Fruit fly (Drosophila melanogaster) whole organism, wandering third instar larva: Measurements from ENCODE around the gene CG42780.

Experiments
- Dif ChIP-seq: fragments of 200-275, 200-300 bp; sonication (Bioruptor generic); optimal IDR thresholded peaks from 2 replicates; lab custom pipeline; 2018; ENCODE audit warnings: missing biosample characterization, missing genetic modification characterization; ENCODE audit not compliant: partially characterized antibody
- Hr83 ChIP-seq: fragments of 200-300 bp; sonication (Bioruptor generic); optimal IDR thresholded peaks from 2 replicates; lab custom pipeline; 2016; ENCODE audit warnings: missing biosample characterization, mild to moderate bottlenecking, missing genetic modification characterization, moderate library complexity; ENCODE audit not compliant: poor library complexity, severe bottlenecking
- Myc ChIP-seq: fragments of >200 bp; optimal IDR thresholded peaks from 2 replicates; lab custom pipeline; 2017
- OdsH ChIP-seq: fragments of 200-800 bp; sonication (Bioruptor generic); optimal IDR thresholded peaks from 2 replicates; lab custom pipeline; 2016; ENCODE audit warnings: missing biosample characterization, mild to moderate bottlenecking, missing genetic modification characterization
- br ChIP-seq: fragments of 200-800 bp; sonication (Bioruptor generic); optimal IDR thresholded peaks from 2 replicates; lab custom pipeline; 2016; ENCODE audit warnings: missing biosample characterization, missing genetic modification characterization
- brk ChIP-seq: fragments of 200-800 bp; sonication (Bioruptor generic); optimal IDR thresholded peaks from 2 replicates; lab custom pipeline; 2016; ENCODE audit warnings: missing biosample characterization, mild to moderate bottlenecking, missing genetic modification characterization
- dmrt93B ChIP-seq: fragments of 200-800 bp; sonication (Bioruptor generic); optimal IDR thresholded peaks from 2 replicates; lab custom pipeline; 2018; ENCODE audit warnings: missing biosample characterization, mild to moderate bottlenecking, missing genetic modification characterization
- fru ChIP-seq: fragments of 200-800 bp; sonication (Bioruptor generic); optimal IDR thresholded peaks from 3 replicates; lab custom pipeline; 2016; ENCODE audit warnings: missing biosample characterization, mild to moderate bottlenecking, missing genetic modification characterization
- lola ChIP-seq: fragments of >200 bp; optimal IDR thresholded peaks from 2 replicates; lab custom pipeline; 2017; ENCODE audit warnings: missing biosample characterization, missing genetic modification characterization
- psq ChIP-seq: fragments of 200-800 bp; sonication (Bioruptor generic); optimal IDR thresholded peaks from 3 replicates; lab custom pipeline; 2017; ENCODE audit warnings: missing biosample characterization, mild to moderate bottlenecking, missing genetic modification characterization, moderate library complexity
- rgr ChIP-seq: fragments of 200-800 bp; sonication (Bioruptor generic); optimal IDR thresholded peaks from 3 replicates; lab custom pipeline; 2016; ENCODE audit warnings: missing biosample characterization, mild to moderate bottlenecking, missing genetic modification characterization
- sv ChIP-seq: fragments of 200-800 bp; sonication (Bioruptor generic); optimal IDR thresholded peaks from 3 replicates; lab custom pipeline; 2016; ENCODE audit warnings: missing biosample characterization, missing genetic modification characterization
- usp ChIP-seq: fragments of >200 bp; optimal IDR thresholded peaks from 2 replicates; lab custom pipeline; 2017; ENCODE audit warnings: missing biosample characterization, missing genetic modification characterization

DNA sequence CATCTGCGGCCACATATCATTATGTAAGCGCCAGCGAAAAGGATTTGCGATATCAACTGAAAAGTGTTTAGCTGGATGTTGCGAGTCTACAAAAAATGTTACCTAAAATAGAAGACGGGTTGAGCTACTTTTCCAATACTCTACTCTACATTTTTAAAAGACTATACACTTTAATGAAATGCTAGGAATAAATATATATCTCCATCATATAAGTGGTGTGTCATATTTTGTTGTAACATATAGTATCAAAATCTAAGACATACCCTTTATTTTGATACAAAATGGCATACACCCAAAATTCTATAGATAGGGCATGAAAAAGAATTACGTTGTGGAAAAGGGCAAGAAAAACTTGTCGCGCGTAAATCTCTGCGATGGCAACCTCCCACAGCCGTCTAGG, 11.0 kb upstream of the CG42780 start:
- no peak for TF ChIP-seq lola (GFP tag; lab: Kevin White, UChicago)
- no peak for TF ChIP-seq rgr (GFP tag; lab: Kevin White, UChicago)
- no peak for TF ChIP-seq Myc (lab: Kevin White, UChicago)
- TF ChIP-seq br (GFP tag; lab: Kevin White, UChicago) = no peak
- TF ChIP-seq sv (GFP tag; lab: Kevin White, UChicago) = no peak
- no peak for TF ChIP-seq psq (GFP tag; lab: Kevin White, UChicago)
- TF ChIP-seq usp (GFP tag; lab: Kevin White, UChicago) = no peak
- TF ChIP-seq dmrt93B (GFP tag; lab: Kevin White, UChicago) = no peak
- TF ChIP-seq Hr83 = no peak
- TF ChIP-seq brk (GFP tag; lab: Kevin White, UChicago) = no peak
- no peak for TF ChIP-seq fru (GFP tag; lab: Kevin White, UChicago)
- TF ChIP-seq Dif (GFP tag; lab: Kevin White, UChicago) = no peak
- no peak for TF ChIP-seq OdsH (GFP tag; lab: Kevin White, UChicago)
